Fruit fly (Drosophila melanogaster): ENCODE measurements around the gene Rbcn-3A.

Gene Rbcn-3A

DNA sequence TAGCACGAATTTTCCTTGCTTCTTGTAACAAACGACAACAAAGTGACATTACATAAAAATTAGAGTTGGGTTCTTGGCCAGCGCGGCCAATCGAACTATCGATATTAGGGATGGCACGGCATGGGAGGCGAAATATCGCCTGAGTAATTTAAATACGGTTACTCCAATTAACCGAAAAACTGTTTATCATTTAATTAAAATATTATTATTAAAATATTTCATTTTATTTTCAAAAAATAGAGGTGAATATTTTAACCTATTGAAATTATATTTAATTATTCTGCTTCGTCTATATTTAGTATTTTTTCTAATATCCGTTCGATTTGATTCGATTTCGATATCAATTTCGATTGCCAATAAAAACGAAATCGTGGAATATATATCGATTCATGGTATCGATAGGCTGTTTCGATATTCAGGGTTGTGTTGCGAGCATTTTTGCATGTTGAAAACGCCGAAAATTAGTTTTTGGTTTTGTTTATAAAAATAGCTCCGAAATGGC, at the start of gene Rbcn-3A, which contains the start of gene Spx (continued):
- peak; percentile 89 for TF ChIP-seq Doc3 (GFP tag; IDR thresholded peaks at IDR 0.05; ENCODE audit: partially characterized antibody)
- TF ChIP-seq E2f1 (GFP tag; IDR thresholded peaks at IDR 0.05): no peak
- TF ChIP-seq Dp (GFP tag; optimal IDR thresholded peaks at IDR 0.05): peak; percentile 35
- TF ChIP-seq Oli (tag; optimal IDR thresholded peaks at IDR 0.05): peak; percentile 15
- TF ChIP-seq rib (GFP tag; IDR thresholded peaks at IDR 0.05): no peak
- TF ChIP-seq dan (GFP tag; IDR thresholded peaks at IDR 0.05): no peak
- TF ChIP-seq en (GFP tag; optimal IDR thresholded peaks at IDR 0.05): no peak
- TF ChIP-seq CG10431 (GFP tag; optimal IDR thresholded peaks at IDR 0.05): no peak
- TF ChIP-seq Kr (GFP tag; optimal IDR thresholded peaks at IDR 0.05): no peak
- TF ChIP-seq Nf-YA (GFP tag; IDR thresholded peaks at IDR 0.05): no peak
- TF ChIP-seq sim (GFP tag; IDR thresholded peaks at IDR 0.05): no peak
- peak; percentile 19 for TF ChIP-seq CG13296 (GFP tag; optimal IDR thresholded peaks at IDR 0.05)
- no peak for TF ChIP-seq jumu (GFP tag; optimal IDR thresholded peaks at IDR 0.05)
- TF ChIP-seq Sry-δ (GFP tag; optimal IDR thresholded peaks at IDR 0.05): peak; percentile 81
- no peak for TF ChIP-seq fd96Cb (tag; optimal IDR thresholded peaks at IDR 0.05)
- peak; percentile 94 for TF ChIP-seq Dll (GFP tag; IDR thresholded peaks at IDR 0.05; ENCODE audit: partially characterized antibody)
- peak; percentile 81 for TF ChIP-seq inv (GFP tag; IDR thresholded peaks at IDR 0.05; ENCODE audit: partially characterized antibody)
- TF ChIP-seq CG5953 (GFP tag; IDR thresholded peaks at IDR 0.05): no peak
- no peak for TF ChIP-seq CG6654 (GFP tag; optimal IDR thresholded peaks at IDR 0.05)
- TF ChIP-seq CG9437 (GFP tag; optimal IDR thresholded peaks at IDR 0.05): no peak
- no peak for TF ChIP-seq CG11695 (GFP tag; IDR thresholded peaks at IDR 0.05)
- TF ChIP-seq grn (GFP tag; optimal IDR thresholded peaks at IDR 0.05): no peak
- TF ChIP-seq her (GFP tag; optimal IDR thresholded peaks at IDR 0.05): no peak
- no peak for TF ChIP-seq ewg (GFP tag; optimal IDR thresholded peaks at IDR 0.05)
- peak; percentile 97 for TF ChIP-seq CG2116 (GFP tag; optimal IDR thresholded peaks at IDR 0.05)
- no peak for TF ChIP-seq Poxn (GFP tag; IDR thresholded peaks at IDR 0.05)
- peak; percentile 32 for TF ChIP-seq CG9727 (GFP tag; optimal IDR thresholded peaks at IDR 0.05)
- TF ChIP-seq CG30403 (GFP tag; optimal IDR thresholded peaks at IDR 0.05): peak; percentile 46
- TF ChIP-seq wdn (GFP tag; IDR thresholded peaks at IDR 0.05): no peak
- TF ChIP-seq Taf1 (GFP tag; IDR thresholded peaks at IDR 0.05): no peak
- TF ChIP-seq CG10462 (GFP tag; optimal IDR thresholded peaks at IDR 0.05): no peak
- no peak for TF ChIP-seq chm (GFP tag; IDR thresholded peaks at IDR 0.05)
- no peak for TF ChIP-seq gro (GFP tag; optimal IDR thresholded peaks at IDR 0.05)
- TF ChIP-seq Dref (GFP tag; IDR thresholded peaks at IDR 0.05): peak; percentile 77
- TF ChIP-seq CG3281 (GFP tag; optimal IDR thresholded peaks at IDR 0.05): no peak
- peak; percentile 55 for TF ChIP-seq CG13424 (tag; optimal IDR thresholded peaks at IDR 0.05)
- no peak for TF ChIP-seq CG11093 (GFP tag; IDR thresholded peaks at IDR 0.05)
- peak; percentile 24 for TF ChIP-seq CG33557 (GFP tag; optimal IDR thresholded peaks at IDR 0.05)
- TF ChIP-seq CkIIα-i1 (GFP tag; IDR thresholded peaks at IDR 0.05): no peak
- TF ChIP-seq sr (GFP tag; IDR thresholded peaks at IDR 0.05): no peak
- no peak for TF ChIP-seq eve (GFP tag; optimal IDR thresholded peaks at IDR 0.05)
- TF ChIP-seq D (optimal IDR thresholded peaks at IDR 0.05): no peak
- TF ChIP-seq D (GFP tag; optimal IDR thresholded peaks at IDR 0.05): no peak
- no peak for TF ChIP-seq gsb (GFP tag; IDR thresholded peaks at IDR 0.05)
- TF ChIP-seq CG9817 (tag; optimal IDR thresholded peaks at IDR 0.05): peak; percentile 8
- TF ChIP-seq br (optimal IDR thresholded peaks at IDR 0.05): no peak
- TF ChIP-seq dati (GFP tag; IDR thresholded peaks at IDR 0.05): no peak
- no peak for TF ChIP-seq NC2α (GFP tag; optimal IDR thresholded peaks at IDR 0.05)
- no peak for TF ChIP-seq CG8281 (tag; optimal IDR thresholded peaks at IDR 0.05)
- no peak for TF ChIP-seq dmrt99B (tag; optimal IDR thresholded peaks at IDR 0.05)
- TF ChIP-seq CG11247 (GFP tag; IDR thresholded peaks at IDR 0.05): no peak
- TF ChIP-seq bcd (GFP tag; optimal IDR thresholded peaks at IDR 0.05): no peak
- TF ChIP-seq CG14860 (GFP tag; IDR thresholded peaks at IDR 0.05; ENCODE audit: partially characterized antibody): peak; percentile 89
